Fruit fly (Drosophila melanogaster) whole organism, embryonic: ENCODE measurements around the gene CG7650.

Source experiments
- Abd-B ChIP-seq: fragments of 200-800 bp; sonication (Bioruptor generic); optimal IDR thresholded peaks from 2 replicates; lab custom pipeline; 2018; ENCODE audit warnings: missing biosample characterization, mild to moderate bottlenecking, missing genetic modification characterization, moderate library complexity
- Blimp-1 ChIP-seq: fragments of 200-800 bp; sonication (Bioruptor generic); optimal IDR thresholded peaks from 3 replicates; lab custom pipeline; 2018; ENCODE audit warnings: missing biosample characterization, missing genetic modification characterization, mild to moderate bottlenecking, moderate library complexity, missing genetic modification reagents
- CG10462 ChIP-seq: fragments of 200-800 bp; sonication (Bioruptor generic); optimal IDR thresholded peaks from 2 replicates; lab custom pipeline; 2016; ENCODE audit warnings: missing biosample characterization, missing genetic modification characterization
- CG10979 ChIP-seq: fragments of 200-800 bp; sonication (Bioruptor generic); optimal IDR thresholded peaks from 2 replicates; lab custom pipeline; 2018; ENCODE audit warnings: missing biosample characterization, mild to moderate bottlenecking, missing genetic modification characterization, moderate library complexity
- CG11696 ChIP-seq: fragments of 200-800 bp; sonication (Bioruptor generic); IDR thresholded peaks from 2 replicates; pipeline ENCODE4 v1.3.6; 2022; ENCODE audit warnings: missing biosample characterization, missing genetic modification characterization
- CG12299 ChIP-seq: fragments of 200-800 bp; sonication (Bioruptor generic); optimal IDR thresholded peaks from 2 replicates; lab custom pipeline; 2018; ENCODE audit warnings: missing biosample characterization, mild to moderate bottlenecking, missing genetic modification characterization
- CG12391 ChIP-seq: fragments of 200-800 bp; sonication (Bioruptor generic); optimal IDR thresholded peaks from 3 replicates; lab custom pipeline; 2018; ENCODE audit warnings: missing biosample characterization, mild to moderate bottlenecking, missing genetic modification characterization, moderate library complexity
- CG14710 ChIP-seq: fragments of 200-800 bp; sonication (Bioruptor generic); optimal IDR thresholded peaks from 3 replicates; lab custom pipeline; 2019; ENCODE audit warnings: missing biosample characterization, mild to moderate bottlenecking, missing genetic modification characterization, moderate library complexity
- CG1603 ChIP-seq: fragments of 200-800 bp; sonication (Bioruptor generic); optimal IDR thresholded peaks from 2 replicates; lab custom pipeline; 2019; ENCODE audit warnings: missing biosample characterization, mild to moderate bottlenecking, missing genetic modification characterization, moderate library complexity
- CG16815 ChIP-seq: fragments of 200-800 bp; sonication (Bioruptor generic); optimal IDR thresholded peaks from 3 replicates; lab custom pipeline; 2017; ENCODE audit warnings: missing biosample characterization, mild to moderate bottlenecking, missing genetic modification characterization
- CG17328 ChIP-seq: fragments of 200-800 bp; sonication (Bioruptor generic); IDR thresholded peaks from 2 replicates; pipeline ENCODE4 v1.3.6; 2022; ENCODE audit warnings: missing biosample characterization, missing genetic modification characterization
- CG17802 ChIP-seq: fragments of 200-800 bp; sonication (Bioruptor generic); optimal IDR thresholded peaks from 2 replicates; lab custom pipeline; 2018; ENCODE audit warnings: missing biosample characterization, mild to moderate bottlenecking, missing genetic modification characterization, moderate library complexity
- CG17829 ChIP-seq: fragments of 200-800 bp; optimal IDR thresholded peaks from 2 replicates; lab custom pipeline; 2019; ENCODE audit warnings: missing biosample characterization, mild to moderate bottlenecking, missing genetic modification characterization, moderate library complexity
- CG2712 ChIP-seq: fragments of 200-800 bp; optimal IDR thresholded peaks from 3 replicates; lab custom pipeline; 2019; ENCODE audit warnings: missing biosample characterization, mild to moderate bottlenecking, missing genetic modification characterization, moderate library complexity
- CG2875 ChIP-seq: fragments of 200-800 bp; sonication (Bioruptor generic); optimal IDR thresholded peaks from 2 replicates; lab custom pipeline; 2017; ENCODE audit warnings: missing biosample characterization, mild to moderate bottlenecking, missing genetic modification characterization, missing genetic modification reagents
- CG4707 ChIP-seq: fragments of 200-800 bp; sonication (Bioruptor generic); optimal IDR thresholded peaks from 2 replicates; lab custom pipeline; 2018; ENCODE audit warnings: missing biosample characterization, mild to moderate bottlenecking, missing genetic modification characterization, moderate library complexity
- CG7839 ChIP-seq: fragments of 200-800 bp; sonication (Bioruptor generic); optimal IDR thresholded peaks from 3 replicates; lab custom pipeline; 2018; ENCODE audit warnings: missing biosample characterization, mild to moderate bottlenecking, missing genetic modification characterization, moderate library complexity
- CG8388 ChIP-seq: fragments of 200-800 bp; sonication (Bioruptor generic); optimal IDR thresholded peaks from 2 replicates; lab custom pipeline; 2019; ENCODE audit warnings: missing biosample characterization, mild to moderate bottlenecking, missing genetic modification characterization, moderate library complexity
- CG9727 ChIP-seq: fragments of 200-800 bp; sonication (Bioruptor generic); optimal IDR thresholded peaks from 3 replicates; lab custom pipeline; 2017; ENCODE audit warnings: missing biosample characterization, mild to moderate bottlenecking, missing genetic modification characterization
- Drgx ChIP-seq: fragments of 200-800 bp; sonication (Bioruptor generic); IDR thresholded peaks from 2 replicates; pipeline ENCODE4 v1.3.6; 2022; ENCODE audit warnings: missing biosample characterization, missing genetic modification characterization
- Hr3 ChIP-seq: fragments of 200-800 bp; sonication (Bioruptor generic); optimal IDR thresholded peaks from 3 replicates; lab custom pipeline; 2016; ENCODE audit warnings: missing biosample characterization, missing genetic modification characterization
- Lhr ChIP-seq: fragments of 200-800 bp; sonication (Bioruptor generic); optimal IDR thresholded peaks from 3 replicates; lab custom pipeline; 2017; ENCODE audit warnings: mild to moderate bottlenecking, missing biosample characterization, missing genetic modification reagents, missing genetic modification characterization
- NK7.1 ChIP-seq: fragments of 200-800 bp; sonication (Bioruptor generic); optimal IDR thresholded peaks from 3 replicates; lab custom pipeline; 2016; ENCODE audit warnings: missing biosample characterization, missing genetic modification characterization
- NfI ChIP-seq: fragments of 200-800 bp; sonication (Bioruptor generic); optimal IDR thresholded peaks from 3 replicates; lab custom pipeline; 2018; ENCODE audit warnings: missing biosample characterization, mild to moderate bottlenecking, missing genetic modification characterization, moderate library complexity
- Oli ChIP-seq: fragments of 200-800 bp; sonication (Bioruptor generic); optimal IDR thresholded peaks from 2 replicates; lab custom pipeline; 2018; ENCODE audit warnings: missing biosample characterization, mild to moderate bottlenecking, missing genetic modification characterization, moderate library complexity
- Sox102F ChIP-seq: fragments of 200-800 bp; sonication (Bioruptor generic); optimal IDR thresholded peaks from 2 replicates; lab custom pipeline; 2018; ENCODE audit warnings: missing biosample characterization, mild to moderate bottlenecking, missing genetic modification characterization, moderate library complexity
- Ssrp ChIP-seq: fragments of 200-800 bp; sonication (Bioruptor generic); optimal IDR thresholded peaks from 2 replicates; lab custom pipeline; 2018; ENCODE audit warnings: missing biosample characterization, mild to moderate bottlenecking, missing genetic modification characterization, moderate library complexity
- Taf1 ChIP-seq: fragments of 200-800 bp; sonication (Bioruptor generic); IDR thresholded peaks from 2 replicates; pipeline ENCODE4 v1.3.6; 2022; ENCODE audit warnings: missing biosample characterization, missing genetic modification characterization
- Xrp1 ChIP-seq: fragments of 200-800 bp; sonication (Bioruptor generic); IDR thresholded peaks from 2 replicates; pipeline ENCODE4 v1.3.6; 2022; ENCODE audit warnings: missing biosample characterization, missing genetic modification characterization
- abd-A ChIP-seq: fragments of 200-800 bp; sonication (Bioruptor generic); optimal IDR thresholded peaks from 3 replicates; lab custom pipeline; 2019; ENCODE audit warnings: missing biosample characterization, mild to moderate bottlenecking, missing genetic modification characterization, moderate library complexity
- bowl ChIP-seq: fragments of 200-800 bp; sonication (Bioruptor generic); IDR thresholded peaks from 2 replicates; pipeline ENCODE4 v1.3.6; 2022; ENCODE audit warnings: missing biosample characterization, missing genetic modification characterization
- chm ChIP-seq: fragments of 200-800 bp; sonication (Bioruptor generic); IDR thresholded peaks from 2 replicates; pipeline ENCODE4 v1.3.6; 2022; ENCODE audit warnings: missing biosample characterization, missing genetic modification characterization
- dmrt11E ChIP-seq: fragments of 200-800 bp; sonication (Bioruptor generic); optimal IDR thresholded peaks from 3 replicates; lab custom pipeline; 2018; ENCODE audit warnings: missing biosample characterization, mild to moderate bottlenecking, missing genetic modification characterization, moderate library complexity
- fru ChIP-seq: fragments of >200 bp; optimal IDR thresholded peaks from 2 replicates; lab custom pipeline; 2017
- gem ChIP-seq: fragments of 200-800 bp; sonication (Bioruptor generic); optimal IDR thresholded peaks from 2 replicates; lab custom pipeline; 2019; ENCODE audit warnings: missing biosample characterization, mild to moderate bottlenecking, missing genetic modification characterization, moderate library complexity
- ind ChIP-seq: fragments of 200-800 bp; sonication (Bioruptor generic); optimal IDR thresholded peaks from 3 replicates; lab custom pipeline; 2016; ENCODE audit warnings: missing biosample characterization, missing genetic modification characterization
- nerfin-1 ChIP-seq: fragments of 200-800 bp; sonication (Bioruptor generic); optimal IDR thresholded peaks from 3 replicates; lab custom pipeline; 2019; ENCODE audit warnings: missing biosample characterization, mild to moderate bottlenecking, missing genetic modification characterization, moderate library complexity
- sens ChIP-seq: fragments of 200-800 bp; sonication (Bioruptor generic); peaks from one replicate; lab custom pipeline; 2016; ENCODE audit warnings: missing biosample characterization, missing genetic modification characterization
- trem ChIP-seq: fragments of 200-800 bp; optimal IDR thresholded peaks from 3 replicates; lab custom pipeline; 2019; ENCODE audit warnings: missing biosample characterization, mild to moderate bottlenecking, missing genetic modification characterization, moderate library complexity

The CG7650 gene

dm6 chr3L:15646182-15646581, 36.0 kb upstream of the CG7650 start (continued):
- TF ChIP-seq dmrt11E (tag; lab: Kevin White, UChicago) (peak; percentile 46), Ssrp (tag; lab: Kevin White, UChicago) (peak; percentile 5), Sox102F (GFP tag; lab: Kevin White, UChicago) (peak; percentile 13), CG1603 (peak; percentile 15), Blimp-1 (GFP tag; lab: Kevin White, UChicago) (peak; percentile 3), CG11696 (GFP tag; lab: Robert Waterston, UW) (no peak), NfI (GFP tag; lab: Kevin White, UChicago) (no peak), bowl (GFP tag; lab: Robert Waterston, UW) (no peak), NK7.1 (GFP tag; lab: Kevin White, UChicago) (no peak), CG17802 (tag; lab: Kevin White, UChicago) (no peak), gem (tag; lab: Kevin White, UChicago) (peak; percentile 35), CG2875 (GFP tag; lab: Kevin White, UChicago) (no peak), CG10462 (peak; percentile 4), Abd-B (no peak), Hr3 (GFP tag; lab: Kevin White, UChicago) (no peak), CG7839 (tag; lab: Kevin White, UChicago) (peak; percentile 3), CG2712 (tag; lab: Kevin White, UChicago) (peak; percentile 30), CG17328 (GFP tag; lab: Robert Waterston, UW) (peak; percentile 28; the same call in 1 of the 2 replicates), Xrp1 (GFP tag; lab: Robert Waterston, UW) (0 out of 2 replicates have a peak, but pooled peaks have one; percentile 24), nerfin-1 (tag; lab: Kevin White, UChicago) (no peak), CG17829 (peak; percentile 5), CG12391 (tag; lab: Kevin White, UChicago) (peak; percentile 6), CG16815 (GFP tag; lab: Kevin White, UChicago) (no peak), CG9727 (peak; percentile 7), trem (tag; lab: Kevin White, UChicago) (peak; percentile 4), Lhr (GFP tag; lab: Kevin White, UChicago) (no peak), CG12299 (tag; lab: Kevin White, UChicago) (no peak), chm (GFP tag; lab: Robert Waterston, UW) (no peak)

DNA sequence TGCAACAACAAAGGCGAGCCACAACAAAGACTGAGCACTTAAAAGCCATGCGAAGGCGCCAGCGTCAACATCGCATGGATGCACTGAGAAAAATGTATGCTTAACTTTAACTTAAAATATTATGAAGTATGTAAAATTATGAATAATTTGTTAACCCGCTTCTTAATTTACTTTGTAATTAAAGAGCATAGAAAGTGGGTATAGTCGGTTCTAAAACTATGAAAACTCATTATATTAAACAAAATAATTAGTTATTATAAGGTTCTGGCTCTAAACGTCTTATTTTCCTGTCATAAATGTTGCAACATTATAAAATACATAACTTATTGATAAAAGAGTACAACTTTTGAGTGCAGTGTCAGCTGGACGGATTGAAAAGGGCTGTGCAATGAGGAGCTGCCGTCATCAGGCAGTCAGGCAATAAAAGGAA, 31.4 kb upstream of the CG7650 start:
- TF ChIP-seq abd-A (no peak), Drgx (GFP tag; lab: Robert Waterston, UW) (no peak), sens (peak; percentile 67), CG14710 (tag; lab: Kevin White, UChicago) (peak; percentile 8), Oli (tag; lab: Kevin White, UChicago) (no peak), Xrp1 (GFP tag; lab: Robert Waterston, UW) (0 out of 2 replicates have a peak, but pooled peaks have one; percentile 16), Taf1 (GFP tag; lab: Robert Waterston, UW) (0 out of 2 replicates have a peak, but pooled peaks have one; percentile 15), CG4707 (no peak), Blimp-1 (GFP tag; lab: Kevin White, UChicago) (peak; percentile 12), CG8388 (no peak), ind (no peak), CG10979 (tag; lab: Kevin White, UChicago) (peak; percentile 9), fru (lab: Kevin White, UChicago) (no peak)
